Fruit fly (Drosophila melanogaster) whole organism, embryonic: ENCODE measurements around the gene Obp19c.

Source experiments
- Atf-2 ChIP-seq: fragments of 200-800 bp; sonication (Bioruptor generic); optimal IDR thresholded peaks from 2 replicates; lab custom pipeline; 2016; ENCODE audit warnings: missing biosample characterization, missing genetic modification characterization
- CG10209 ChIP-seq: fragments of 200-800 bp; sonication (Bioruptor generic); optimal IDR thresholded peaks from 3 replicates; lab custom pipeline; 2017; ENCODE audit warnings: missing biosample characterization, mild to moderate bottlenecking, missing genetic modification characterization, missing genetic modification reagents
- CG11085 ChIP-seq: fragments of 200-800 bp; sonication (Bioruptor generic); IDR thresholded peaks from 2 replicates; pipeline ENCODE4 v1.3.6; 2022; ENCODE audit warnings: missing biosample characterization, missing genetic modification characterization
- CG11398 ChIP-seq: fragments of 200-800 bp; sonication (Bioruptor generic); optimal IDR thresholded peaks from 2 replicates; lab custom pipeline; 2016; ENCODE audit warnings: missing biosample characterization, missing genetic modification characterization
- CG13424 ChIP-seq: fragments of 200-800 bp; sonication (Bioruptor generic); optimal IDR thresholded peaks from 2 replicates; lab custom pipeline; 2019; ENCODE audit warnings: missing biosample characterization, mild to moderate bottlenecking, missing genetic modification characterization, moderate library complexity
- CG13894 ChIP-seq: fragments of 200-800 bp; sonication (Bioruptor generic); optimal IDR thresholded peaks from 3 replicates; lab custom pipeline; 2018; ENCODE audit warnings: missing biosample characterization, mild to moderate bottlenecking, missing genetic modification characterization, moderate library complexity
- CG14965 ChIP-seq: fragments of 200-800 bp; sonication (Bioruptor generic); optimal IDR thresholded peaks from 2 replicates; lab custom pipeline; 2016; ENCODE audit warnings: missing biosample characterization, missing genetic modification characterization, borderline replicate concordance
- CG1529 ChIP-seq: fragments of 200-800 bp; sonication (Bioruptor generic); optimal IDR thresholded peaks from 3 replicates; lab custom pipeline; 2018; ENCODE audit warnings: missing biosample characterization, missing genetic modification characterization
- CG15514 ChIP-seq: fragments of 200-800 bp; sonication (Bioruptor generic); optimal IDR thresholded peaks from 3 replicates; lab custom pipeline; 2017; ENCODE audit warnings: missing biosample characterization, missing genetic modification characterization, mild to moderate bottlenecking, moderate library complexity, missing genetic modification reagents
- CG18262 ChIP-seq: fragments of 200-800 bp; optimal IDR thresholded peaks from 3 replicates; lab custom pipeline; 2019; ENCODE audit warnings: missing biosample characterization, mild to moderate bottlenecking, missing genetic modification characterization, moderate library complexity
- CG2199 ChIP-seq: fragments of 200-800 bp; sonication (Bioruptor generic); IDR thresholded peaks from 3 replicates; pipeline ENCODE4 v1.3.6; 2022; ENCODE audit warnings: missing biosample characterization, missing genetic modification characterization
- CG34422 ChIP-seq: fragments of 200-800 bp; sonication (Bioruptor generic); IDR thresholded peaks from 3 replicates; pipeline ENCODE4 v1.3.6; 2022; ENCODE audit warnings: missing biosample characterization, missing genetic modification characterization
- CG4424 ChIP-seq: fragments of 200-800 bp; sonication (Bioruptor generic); optimal IDR thresholded peaks from 3 replicates; lab custom pipeline; 2016; ENCODE audit warnings: missing biosample characterization, missing genetic modification characterization
- CG4730 ChIP-seq: fragments of 200-800 bp; sonication (Bioruptor generic); IDR thresholded peaks from 2 replicates; pipeline ENCODE4 v1.3.6; 2022; ENCODE audit warnings: missing biosample characterization, missing genetic modification characterization
- CG6765 ChIP-seq: fragments of 200-800 bp; sonication (Bioruptor generic); optimal IDR thresholded peaks from 3 replicates; lab custom pipeline; 2017; ENCODE audit warnings: missing biosample characterization, mild to moderate bottlenecking, missing genetic modification characterization
- CG7786 ChIP-seq: fragments of 200-800 bp; sonication (Bioruptor generic); optimal IDR thresholded peaks from 2 replicates; lab custom pipeline; 2016; ENCODE audit warnings: missing biosample characterization, missing genetic modification characterization
- CG9797 ChIP-seq: fragments of 200-800 bp; sonication (Bioruptor generic); optimal IDR thresholded peaks from 3 replicates; lab custom pipeline; 2018; ENCODE audit warnings: missing biosample characterization, mild to moderate bottlenecking, missing genetic modification characterization
- Chrac-16 ChIP-seq: fragments of 200-800 bp; sonication (Bioruptor generic); optimal IDR thresholded peaks from 3 replicates; lab custom pipeline; 2016; ENCODE audit warnings: missing biosample characterization, missing genetic modification characterization
- Dp ChIP-seq: fragments of 200-800 bp; sonication (Bioruptor generic); optimal IDR thresholded peaks from 2 replicates; lab custom pipeline; 2018; ENCODE audit warnings: missing biosample characterization, mild to moderate bottlenecking, missing genetic modification characterization, moderate library complexity
- Drgx ChIP-seq: fragments of 200-800 bp; sonication (Bioruptor generic); IDR thresholded peaks from 2 replicates; pipeline ENCODE4 v1.3.6; 2022; ENCODE audit warnings: missing biosample characterization, missing genetic modification characterization
- H2.0 ChIP-seq: fragments of 200-800 bp; sonication (Bioruptor generic); IDR thresholded peaks from 2 replicates; pipeline ENCODE4 v1.3.6; 2022; ENCODE audit warnings: missing biosample characterization, missing genetic modification characterization
- HLH4C ChIP-seq: fragments of 200-800 bp; sonication (Bioruptor generic); IDR thresholded peaks from 3 replicates; pipeline ENCODE4 v1.3.6; 2022; ENCODE audit warnings: missing biosample characterization, missing genetic modification characterization; ENCODE audit not compliant: partially characterized antibody
- Hr3 ChIP-seq: fragments of 200-800 bp; sonication (Bioruptor generic); optimal IDR thresholded peaks from 3 replicates; lab custom pipeline; 2016; ENCODE audit warnings: missing biosample characterization, missing genetic modification characterization
- MTF-1 ChIP-seq: fragments of 200-800 bp; sonication (Bioruptor generic); optimal IDR thresholded peaks from 2 replicates; lab custom pipeline; 2018; ENCODE audit warnings: missing biosample characterization, mild to moderate bottlenecking, missing genetic modification characterization, borderline replicate concordance
- Mad ChIP-seq: fragments of 200-800 bp; sonication (Bioruptor generic); optimal IDR thresholded peaks from 2 replicates; lab custom pipeline; 2016; ENCODE audit warnings: missing biosample characterization, missing genetic modification characterization
- NfI ChIP-seq: fragments of 200-800 bp; sonication (Bioruptor generic); optimal IDR thresholded peaks from 3 replicates; lab custom pipeline; 2018; ENCODE audit warnings: missing biosample characterization, mild to moderate bottlenecking, missing genetic modification characterization, moderate library complexity
- Optix ChIP-seq: fragments of 200-800 bp; sonication (Bioruptor generic); IDR thresholded peaks from 3 replicates; pipeline ENCODE4 v1.3.6; 2022; ENCODE audit warnings: missing biosample characterization, missing genetic modification characterization
- ab ChIP-seq: fragments of 200-800 bp; sonication (Bioruptor generic); optimal IDR thresholded peaks from 2 replicates; lab custom pipeline; 2016; ENCODE audit warnings: missing biosample characterization, missing genetic modification characterization
- dmrt99B ChIP-seq: fragments of 200-800 bp; sonication (Bioruptor generic); optimal IDR thresholded peaks from 2 replicates; lab custom pipeline; 2018; ENCODE audit warnings: missing biosample characterization, mild to moderate bottlenecking, missing genetic modification characterization, moderate library complexity
- dysf ChIP-seq: fragments of 200-800 bp; sonication (Bioruptor generic); IDR thresholded peaks from 3 replicates; pipeline ENCODE4 v1.3.6; 2022; ENCODE audit warnings: missing biosample characterization, missing genetic modification characterization
- emc ChIP-seq: fragments of 200-800 bp; sonication (Bioruptor generic); optimal IDR thresholded peaks from 2 replicates; lab custom pipeline; 2016; ENCODE audit warnings: missing biosample characterization, missing genetic modification characterization
- fd64A ChIP-seq: fragments of 200-800 bp; sonication (Bioruptor generic); optimal IDR thresholded peaks from 3 replicates; lab custom pipeline; 2018; ENCODE audit warnings: missing biosample characterization, mild to moderate bottlenecking, missing genetic modification characterization
- fd96Cb ChIP-seq: fragments of 200-800 bp; sonication (Bioruptor generic); optimal IDR thresholded peaks from 2 replicates; lab custom pipeline; 2018; ENCODE audit warnings: missing biosample characterization, mild to moderate bottlenecking, missing genetic modification characterization, moderate library complexity
- fru ChIP-seq: fragments of >200 bp; optimal IDR thresholded peaks from 2 replicates; lab custom pipeline; 2017
- ftz-f1 ChIP-seq: fragments of 200-800 bp; sonication (Bioruptor generic); optimal IDR thresholded peaks from 2 replicates; lab custom pipeline; 2016; ENCODE audit warnings: missing biosample characterization, missing genetic modification characterization
- gsb ChIP-seq: fragments of 200-800 bp; sonication (Bioruptor generic); IDR thresholded peaks from 2 replicates; pipeline ENCODE4 v1.3.6; 2022; ENCODE audit warnings: missing biosample characterization, missing genetic modification characterization
- gt ChIP-seq: fragments of 200-800 bp; sonication (Bioruptor generic); IDR thresholded peaks from 2 replicates; pipeline ENCODE4 v1.3.6; 2022; ENCODE audit warnings: missing biosample characterization, missing genetic modification characterization
- insv ChIP-seq, 2 experiments: fragments of 200-800 bp; sonication (Bioruptor generic); optimal IDR thresholded peaks; 3 replicates each; lab custom pipeline; 2016 to 2018; ENCODE audit warnings: missing biosample characterization in 2 of 2, missing genetic modification characterization in 2 of 2
- jigr1 ChIP-seq: fragments of 200-800 bp; sonication (Bioruptor generic); IDR thresholded peaks from 3 replicates; pipeline ENCODE4 v1.3.6; 2022; ENCODE audit warnings: missing biosample characterization, missing genetic modification characterization
- kah ChIP-seq: fragments of 200-800 bp; sonication (Bioruptor generic); optimal IDR thresholded peaks from 2 replicates; lab custom pipeline; 2018; ENCODE audit warnings: missing biosample characterization, mild to moderate bottlenecking, missing genetic modification characterization
- kay ChIP-seq: fragments of 200-800 bp; sonication (Bioruptor generic); optimal IDR thresholded peaks from 2 replicates; lab custom pipeline; 2016; ENCODE audit warnings: missing biosample characterization, missing genetic modification characterization
- klu ChIP-seq: fragments of 200-800 bp; sonication (Bioruptor generic); IDR thresholded peaks from 2 replicates; pipeline ENCODE4 v1.3.6; 2022; ENCODE audit warnings: missing biosample characterization, missing genetic modification characterization
- nau ChIP-seq: fragments of 200-800 bp; sonication (Bioruptor generic); optimal IDR thresholded peaks from 3 replicates; lab custom pipeline; 2017; ENCODE audit warnings: missing biosample characterization, mild to moderate bottlenecking, missing genetic modification characterization, missing genetic modification reagents
- nmo ChIP-seq: fragments of 200-800 bp; sonication (Bioruptor generic); optimal IDR thresholded peaks from 2 replicates; lab custom pipeline; 2018; ENCODE audit warnings: missing biosample characterization, mild to moderate bottlenecking, missing genetic modification characterization, moderate library complexity
- pros ChIP-seq: fragments of 200-800 bp; sonication (Bioruptor generic); optimal IDR thresholded peaks from 3 replicates; lab custom pipeline; 2019; ENCODE audit warnings: missing biosample characterization, mild to moderate bottlenecking, missing genetic modification characterization, moderate library complexity
- run ChIP-seq: fragments of 200-800 bp; sonication (Bioruptor generic); optimal IDR thresholded peaks from 3 replicates; lab custom pipeline; 2018; ENCODE audit warnings: missing biosample characterization, mild to moderate bottlenecking, missing genetic modification characterization
- sr ChIP-seq: fragments of 200-800 bp; sonication (Bioruptor generic); IDR thresholded peaks from 3 replicates; pipeline ENCODE4 v1.3.6; 2022; ENCODE audit warnings: missing biosample characterization, missing genetic modification characterization
- tin ChIP-seq: fragments of 200-800 bp; sonication (Bioruptor generic); optimal IDR thresholded peaks from 3 replicates; lab custom pipeline; 2016; ENCODE audit warnings: missing biosample characterization, missing genetic modification characterization
- wdn ChIP-seq: fragments of 200-800 bp; sonication (Bioruptor generic); IDR thresholded peaks from 2 replicates; pipeline ENCODE4 v1.3.6; 2022; ENCODE audit warnings: missing biosample characterization, missing genetic modification characterization
- zf30C ChIP-seq: fragments of 200-800 bp; sonication (Bioruptor generic); optimal IDR thresholded peaks from 3 replicates; lab custom pipeline; 2018; ENCODE audit warnings: missing biosample characterization, mild to moderate bottlenecking, missing genetic modification characterization

The Obp19c gene

dm6 chrX:20429482-20430204 is 10.9 kb upstream of the Obp19c start, which contains the start of the genes CG11710 and mal (continued):
- TF ChIP-seq CG34422 (GFP tag; lab: Robert Waterston, UW) = peak; percentile 77; the same call in 2 of the 3 replicates
- TF ChIP-seq Hr3 (GFP tag; lab: Kevin White, UChicago) = peak; percentile 57
- peak; percentile 82 for TF ChIP-seq tin (GFP tag; lab: Kevin White, UChicago)
- no peak for TF ChIP-seq ftz-f1 (GFP tag; lab: Kevin White, UChicago)
- peak; percentile 54 for TF ChIP-seq kay (GFP tag; lab: Kevin White, UChicago)
- TF ChIP-seq ab (GFP tag; lab: Kevin White, UChicago) = no peak
- TF ChIP-seq CG11085 (GFP tag; lab: Robert Waterston, UW) = peak; percentile 57; the same call in 1 of the 2 replicates
- no peak for TF ChIP-seq CG2199 (GFP tag; lab: Robert Waterston, UW)
- peak; percentile 52 for TF ChIP-seq fd64A
- no peak for TF ChIP-seq pros (GFP tag; lab: Kevin White, UChicago)
- no peak for TF ChIP-seq gt (GFP tag; lab: Robert Waterston, UW)
- TF ChIP-seq jigr1 (GFP tag; lab: Robert Waterston, UW) = peak; percentile 59; the same call in 1 of the 3 replicates
- no peak for TF ChIP-seq CG14965 (GFP tag; lab: Kevin White, UChicago)
- TF ChIP-seq Mad = peak; percentile 21
- TF ChIP-seq nau (GFP tag; lab: Kevin White, UChicago) = no peak
- TF ChIP-seq HLH4C = peak; percentile 51; the same call in 1 of the 3 replicates
- peak; percentile 12 for TF ChIP-seq Dp (GFP tag; lab: Kevin White, UChicago)
- peak; percentile 88 for TF ChIP-seq CG13424 (tag; lab: Kevin White, UChicago)
- peak; percentile 73 for TF ChIP-seq CG7786
- TF ChIP-seq CG9797 (GFP tag; lab: Kevin White, UChicago) = no peak
- no peak for TF ChIP-seq zf30C (GFP tag; lab: Kevin White, UChicago)
- TF ChIP-seq Chrac-16 (GFP tag; lab: Kevin White, UChicago) = peak; percentile 65
- TF ChIP-seq CG15514 = peak; percentile 54
- no peak for TF ChIP-seq run (tag; lab: Kevin White, UChicago)
- peak; percentile 83 for TF ChIP-seq CG13894 (tag; lab: Kevin White, UChicago)
- TF ChIP-seq NfI (GFP tag; lab: Kevin White, UChicago) = peak; percentile 76
- TF ChIP-seq sr (GFP tag; lab: Robert Waterston, UW) = no peak
- peak; percentile 86 for TF ChIP-seq CG18262 (tag; lab: Kevin White, UChicago)
- TF ChIP-seq MTF-1 (GFP tag; lab: Kevin White, UChicago) = no peak
- peak; percentile 40 for TF ChIP-seq Atf-2
- TF ChIP-seq wdn (GFP tag; lab: Robert Waterston, UW) = peak; percentile 52; the same call in 1 of the 2 replicates
- peak; percentile 68; the same call in 2 of the 3 replicates for TF ChIP-seq Optix (GFP tag; lab: Robert Waterston, UW)
- peak; percentile 72 for TF ChIP-seq CG6765
- TF ChIP-seq emc (GFP tag; lab: Kevin White, UChicago) = peak; percentile 41
- TF ChIP-seq dmrt99B (tag; lab: Kevin White, UChicago) = peak; percentile 87
- TF ChIP-seq klu (GFP tag; lab: Robert Waterston, UW) = peak; percentile 80
- TF ChIP-seq kah (GFP tag; lab: Kevin White, UChicago) = peak; percentile 60
- TF ChIP-seq CG11398 (GFP tag; lab: Kevin White, UChicago) = peak; percentile 38
- no peak for TF ChIP-seq fru (lab: Kevin White, UChicago)
- peak; percentile 91 for TF ChIP-seq dysf
- TF ChIP-seq H2.0 (GFP tag; lab: Robert Waterston, UW) = peak; percentile 50
- peak; percentile 63; the same call in 1 of the 2 replicates for TF ChIP-seq Drgx (GFP tag; lab: Robert Waterston, UW)
- peak in 1 of 2 experiments; percentile 7 for TF ChIP-seq insv (GFP tag; optimal IDR thresholded peaks at IDR 0.05; lab: Kevin White, UChicago)
- TF ChIP-seq CG1529 (GFP tag; lab: Kevin White, UChicago) = no peak
- TF ChIP-seq gsb (GFP tag; lab: Robert Waterston, UW) = no peak
- peak; percentile 79 for TF ChIP-seq CG4424
- peak; percentile 91 for TF ChIP-seq nmo (GFP tag; lab: Kevin White, UChicago)
- TF ChIP-seq fd96Cb (tag; lab: Kevin White, UChicago) = peak; percentile 81
- peak; percentile 60; the same call in 1 of the 2 replicates for TF ChIP-seq CG4730 (GFP tag; lab: Robert Waterston, UW)
- TF ChIP-seq CG10209 = peak; percentile 80
